Worm (Caenorhabditis elegans): ENCODE data around the gene R13H4.6.
A peak's percentile ranks its signal among the peaks of the same experiment; 100 is the strongest.

R13H4.6 gene

DNA sequence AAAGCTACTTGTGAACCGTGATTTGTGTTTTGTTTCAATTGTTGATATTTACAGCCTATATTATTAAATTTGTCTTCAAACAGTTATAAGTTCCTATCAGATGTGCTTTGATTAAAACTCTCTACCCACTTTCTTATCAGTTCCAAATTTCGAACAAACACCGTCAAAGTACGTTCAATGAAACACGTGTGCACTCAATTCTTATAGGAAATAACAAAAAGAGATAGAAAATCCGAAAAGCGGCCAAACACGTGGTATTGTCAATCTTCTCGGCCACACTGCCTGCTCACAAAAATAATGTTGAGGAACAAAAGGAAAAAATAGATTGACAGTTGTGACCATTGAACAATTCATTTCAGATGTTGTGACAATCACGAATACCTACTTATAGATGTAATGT is 23.0 kb downstream of the R13H4.6 start (continued):
- TF ChIP-seq fkh-8 (tag; optimal IDR thresholded peaks at IDR 0.05) (no peak), egl-13 (tag; optimal IDR thresholded peaks at IDR 0.05) (no peak), nhr-77 (tag; optimal IDR thresholded peaks at IDR 0.05) (peak; percentile 36), elt-2 (tag; optimal IDR thresholded peaks at IDR 0.05) (peak; percentile 91), ztf-11 (tag; optimal IDR thresholded peaks at IDR 0.05) (no peak), lin-13 (GFP tag; optimal IDR thresholded peaks at IDR 0.05) (peak; percentile 58), dsc-1 (tag; optimal IDR thresholded peaks at IDR 0.05) (no peak), efl-1 (optimal IDR thresholded peaks at IDR 0.05) (peak; percentile 7 to 23), efl-1 (GFP tag; optimal IDR thresholded peaks at IDR 0.05 in 1 of 2) (peak; percentile 5 to 80), swsn-7 (tag; optimal IDR thresholded peaks at IDR 0.05) (peak; percentile 62), snu-23 (GFP tag; optimal IDR thresholded peaks at IDR 0.05) (peak; percentile 91), mab-9 (GFP tag; IDR thresholded peaks at IDR 0.05) (no peak), efl-3 (GFP tag; optimal IDR thresholded peaks at IDR 0.05) (no peak), unc-30 (tag; optimal IDR thresholded peaks at IDR 0.05) (no peak), ces-1 (GFP tag; optimal IDR thresholded peaks at IDR 0.05) (no peak), C34B4.2 (tag; optimal IDR thresholded peaks at IDR 0.05) (no peak), pag-3 (tag; optimal IDR thresholded peaks at IDR 0.05; ENCODE audit: borderline replicate concordance, insufficient read depth) (no peak), lir-3 (tag; optimal IDR thresholded peaks at IDR 0.05; ENCODE audit: poor library complexity) (peak; percentile 68), dpl-1 (GFP tag; optimal IDR thresholded peaks at IDR 0.05) (peak in 2 of 3 experiments; percentile 24 to 51), fkh-10 (GFP tag; optimal IDR thresholded peaks at IDR 0.05) (no peak), lin-15B (tag; optimal IDR thresholded peaks at IDR 0.05) (no peak), mef-2 (tag; optimal IDR thresholded peaks at IDR 0.05) (no peak), ceh-82 (tag; optimal IDR thresholded peaks at IDR 0.05) (peak in 1 of 3 experiments; percentile 11), nhr-71 (tag; optimal IDR thresholded peaks at IDR 0.05) (peak; percentile 96), tlp-1 (tag; optimal IDR thresholded peaks at IDR 0.05) (no peak), unc-86 (tag; optimal IDR thresholded peaks at IDR 0.05) (no peak), ztf-4 (tag; optimal IDR thresholded peaks at IDR 0.05) (peak; percentile 50), zag-1 (tag; optimal IDR thresholded peaks at IDR 0.05) (no peak), aha-1 (tag; optimal IDR thresholded peaks at IDR 0.05) (no peak), xbp-1 (tag; optimal IDR thresholded peaks at IDR 0.05) (peak; percentile 31), lin-39 (tag; optimal IDR thresholded peaks at IDR 0.05) (peak; percentile 18), ceh-88 (GFP tag; IDR thresholded peaks at IDR 0.05) (peak; percentile 56; the same call in 1 of the 2 replicates), nhr-28 (tag; optimal IDR thresholded peaks at IDR 0.05) (no peak), F16B12.6 (tag; optimal IDR thresholded peaks at IDR 0.05) (no peak), C04F5.9 (tag; optimal IDR thresholded peaks at IDR 0.05) (peak; percentile 0), blmp-1 (tag; optimal IDR thresholded peaks at IDR 0.05) (peak; percentile 54), nhr-20 (tag; optimal IDR thresholded peaks at IDR 0.05) (peak; percentile 97), nhr-84 (tag; optimal IDR thresholded peaks at IDR 0.05) (no peak), sptf-1 (tag; optimal IDR thresholded peaks at IDR 0.05) (no peak), Y116A8C.19 (tag; optimal IDR thresholded peaks at IDR 0.05; ENCODE audit: borderline replicate concordance) (no peak), nhr-90 (tag; optimal IDR thresholded peaks at IDR 0.05; ENCODE audit: poor library complexity) (peak; percentile 83), rnt-1 (tag; optimal IDR thresholded peaks at IDR 0.05) (peak; percentile 75), pax-3 (tag; optimal IDR thresholded peaks at IDR 0.05) (peak; percentile 21)

DNA sequence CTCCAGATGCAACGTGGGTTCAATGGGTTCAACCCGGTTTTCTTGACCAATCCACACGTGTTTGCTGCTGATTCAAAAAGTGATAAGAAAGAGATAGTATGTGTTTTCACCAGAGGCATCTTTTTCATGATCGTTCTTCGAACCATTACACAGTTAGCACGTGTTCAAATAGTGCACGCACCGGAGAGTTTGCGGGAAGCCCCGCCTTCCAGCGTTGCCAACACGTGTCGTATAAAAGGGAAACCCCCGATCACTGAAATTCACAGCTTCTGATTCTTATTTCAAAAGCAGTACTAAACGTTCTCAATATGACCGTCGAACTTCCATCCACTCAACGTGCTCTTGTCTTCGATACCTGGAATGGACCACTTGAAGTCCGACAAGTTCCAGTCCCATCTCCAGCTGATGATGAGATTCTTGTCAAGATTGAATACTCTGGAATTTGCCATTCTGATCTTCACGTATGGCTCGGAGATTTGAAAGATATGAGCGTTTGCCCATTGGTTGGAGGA is 25.1 kb downstream of the R13H4.6 start, which contains the start of gene adh-1:
Gene adh-1, plus strand, starts transcription at position 261 of the 512 bp plus-strand sequence.
- peak in 1 of 3 experiments; percentile 14 for TF ChIP-seq ceh-82 (tag; optimal IDR thresholded peaks at IDR 0.05)
- no peak for TF ChIP-seq nhr-12 (tag; optimal IDR thresholded peaks at IDR 0.05)
- no peak for TF ChIP-seq hlh-17 (GFP tag; optimal IDR thresholded peaks at IDR 0.05; ENCODE audit: borderline replicate concordance)
- peak; percentile 82 for TF ChIP-seq snu-23 (GFP tag; optimal IDR thresholded peaks at IDR 0.05)
- no peak for TF ChIP-seq ceh-63 (GFP tag; optimal IDR thresholded peaks at IDR 0.05)
- peak; percentile 47 for TF ChIP-seq pag-3 (tag; optimal IDR thresholded peaks at IDR 0.05; ENCODE audit: borderline replicate concordance, insufficient read depth)
- TF ChIP-seq jun-1 (tag; optimal IDR thresholded peaks at IDR 0.05), result peak; percentile 70
- TF ChIP-seq unc-98 (GFP tag; IDR thresholded peaks at IDR 0.05), result no peak
- no peak for TF ChIP-seq aly-2 (tag; optimal IDR thresholded peaks at IDR 0.05)
- no peak for TF ChIP-seq dsc-1 (tag; optimal IDR thresholded peaks at IDR 0.05)
- TF ChIP-seq pqm-1 (tag; optimal IDR thresholded peaks at IDR 0.05), result no peak
- peak in 3 of 6 experiments; percentile 18 to 99 (median 41) for TF ChIP-seq elt-3 (tag; optimal IDR thresholded peaks at IDR 0.05)
- peak; percentile 61 for TF ChIP-seq xbp-1 (tag; optimal IDR thresholded peaks at IDR 0.05)
- TF ChIP-seq irx-1 (tag; optimal IDR thresholded peaks at IDR 0.05), result peak; percentile 77
- TF ChIP-seq fos-1 (tag; optimal IDR thresholded peaks at IDR 0.05), result no peak
- TF ChIP-seq ets-5 (GFP tag; IDR thresholded peaks at IDR 0.05), result no peak
